Fruit fly (Drosophila melanogaster): ENCODE data around the gene Sec13.
A peak's percentile ranks its signal among the peaks of the same experiment; 100 is the strongest.

Gene Sec13

DNA sequence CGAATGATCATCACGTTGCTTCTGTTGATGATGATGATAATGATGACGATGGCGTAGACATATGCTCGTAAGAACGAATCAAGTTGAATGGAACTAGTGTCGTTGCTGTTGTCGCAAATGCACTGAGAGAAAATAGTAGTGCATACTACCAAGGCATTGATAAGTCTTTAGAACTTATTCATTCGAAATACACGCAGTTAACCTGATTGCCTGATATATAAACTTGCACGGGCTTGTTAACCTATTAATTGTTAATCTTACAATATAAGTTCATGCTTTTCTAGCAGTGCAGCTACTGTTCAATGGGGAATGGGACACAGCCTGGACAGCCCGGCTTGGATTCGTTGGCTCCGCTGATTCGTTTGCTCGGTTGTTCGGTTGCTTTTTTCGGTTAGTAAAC is 29.8 kb upstream of the Sec13 start (continued):
- no peak for TF ChIP-seq brk (GFP tag; optimal IDR thresholded peaks at IDR 0.05)
- TF ChIP-seq usp (GFP tag; optimal IDR thresholded peaks at IDR 0.05) = no peak
- TF ChIP-seq foxo (GFP tag; optimal IDR thresholded peaks at IDR 0.05) = peak in 1 of 2 experiments; percentile 63
- no peak for TF ChIP-seq CrebA (GFP tag; optimal IDR thresholded peaks at IDR 0.05; ENCODE audit: borderline replicate concordance)
- no peak for TF ChIP-seq Dif (GFP tag; optimal IDR thresholded peaks at IDR 0.05; ENCODE audit: partially characterized antibody)
- no peak for TF ChIP-seq Rel (GFP tag; optimal IDR thresholded peaks at IDR 0.05)
- no peak for TF ChIP-seq Rel (tag; optimal IDR thresholded peaks at IDR 0.05)
- no peak for TF ChIP-seq pan (optimal IDR thresholded peaks at IDR 0.05)
- no peak for TF ChIP-seq Dfd (GFP tag; optimal IDR thresholded peaks at IDR 0.05)
- no peak for TF ChIP-seq lola (GFP tag; optimal IDR thresholded peaks at IDR 0.05)
- no peak for TF ChIP-seq dsf (GFP tag; optimal IDR thresholded peaks at IDR 0.05; ENCODE audit: borderline replicate concordance)

DNA sequence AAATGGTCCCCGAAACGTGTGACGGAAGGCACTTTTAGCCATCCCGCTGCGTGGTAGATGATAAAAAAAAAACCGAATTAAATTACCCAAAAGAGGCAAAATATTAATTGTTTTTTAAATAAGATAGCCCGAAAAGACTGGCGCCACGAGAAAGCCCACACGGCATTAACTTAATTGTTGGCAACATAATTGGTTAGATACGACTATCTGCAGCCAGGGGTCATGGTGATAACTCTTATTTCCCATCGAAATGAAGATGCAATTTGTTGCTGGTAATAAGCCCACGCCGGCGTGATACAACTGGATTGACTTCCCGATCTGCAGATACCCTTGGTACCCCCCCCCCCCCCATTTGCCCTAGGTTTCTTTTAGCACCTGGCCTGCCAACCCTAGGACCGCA is 28.4 kb upstream of the Sec13 start:
- TF ChIP-seq dmrt93B (GFP tag; optimal IDR thresholded peaks at IDR 0.05) (no peak), Dfd (GFP tag; optimal IDR thresholded peaks at IDR 0.05) (peak; percentile 84)

DNA sequence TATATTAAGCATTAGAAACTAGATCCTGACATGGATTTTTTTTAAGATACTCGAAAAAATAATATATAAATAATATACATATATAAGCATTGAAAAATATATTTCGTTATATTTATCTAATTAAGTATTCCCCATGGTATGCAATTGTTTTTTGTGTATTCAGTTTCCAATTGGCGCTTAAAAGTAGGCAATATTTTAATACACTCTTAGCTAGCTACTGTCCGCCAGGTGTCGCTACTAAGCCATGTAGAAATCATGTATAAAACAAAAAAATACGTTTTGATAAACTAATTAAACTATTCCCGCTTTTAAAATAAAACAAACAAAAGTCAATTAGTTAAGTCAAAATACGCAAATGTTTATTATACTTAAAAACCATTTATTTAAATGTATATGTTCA is 24.8 kb upstream of the Sec13 start:
- TF ChIP-seq HLH106 (tag; optimal IDR thresholded peaks at IDR 0.05) = peak; percentile 9
- TF ChIP-seq Vsx2 (GFP tag; optimal IDR thresholded peaks at IDR 0.05; ENCODE audit: partially characterized antibody) = peak; percentile 79
- TF ChIP-seq sv (GFP tag; optimal IDR thresholded peaks at IDR 0.05) = no peak
- TF ChIP-seq N (GFP tag; optimal IDR thresholded peaks at IDR 0.05) = peak; percentile 29
- no peak for TF ChIP-seq foxo (GFP tag; optimal IDR thresholded peaks at IDR 0.05)
- no peak for TF ChIP-seq ey (GFP tag; optimal IDR thresholded peaks at IDR 0.05)
- no peak for TF ChIP-seq dl (GFP tag; optimal IDR thresholded peaks at IDR 0.05; ENCODE audit: insufficient read depth in 1 of 2, partially characterized antibody in 2 of 2)
- TF ChIP-seq dsf (GFP tag; optimal IDR thresholded peaks at IDR 0.05; ENCODE audit: borderline replicate concordance) = no peak
- peak; percentile 85 for TF ChIP-seq Myc (optimal IDR thresholded peaks at IDR 0.05)
- no peak for TF ChIP-seq usp (GFP tag; optimal IDR thresholded peaks at IDR 0.05)
- no peak for TF ChIP-seq Rel (GFP tag; optimal IDR thresholded peaks at IDR 0.05)
- TF ChIP-seq Rel (tag; optimal IDR thresholded peaks at IDR 0.05) = no peak
- TF ChIP-seq jim (GFP tag; optimal IDR thresholded peaks at IDR 0.05) = no peak

DNA sequence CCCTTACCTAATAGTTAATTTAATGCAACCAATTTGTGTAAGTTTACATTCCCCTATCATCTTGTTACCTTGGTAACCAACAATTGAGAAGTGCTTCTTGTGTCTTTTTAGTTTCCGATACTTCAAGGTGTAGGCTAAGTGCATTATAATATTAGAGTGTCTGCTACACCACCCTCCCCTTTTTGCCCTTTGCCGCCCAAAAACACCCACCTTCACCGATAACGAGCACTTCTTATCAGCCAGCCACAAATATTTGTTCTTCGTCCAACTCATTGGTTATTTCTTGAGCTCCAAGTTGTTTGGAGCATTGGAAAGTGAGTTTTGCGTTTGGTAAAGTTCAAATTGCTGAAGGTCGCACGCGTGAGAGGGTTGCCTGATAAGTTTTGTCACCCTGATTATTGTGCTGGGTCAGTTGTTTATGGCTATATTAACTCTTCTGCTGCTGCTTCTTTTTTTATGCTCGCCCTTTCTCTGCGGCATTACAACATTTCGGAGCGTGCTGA is 24.2 kb upstream of the Sec13 start:
- no peak for TF ChIP-seq OdsH (GFP tag; optimal IDR thresholded peaks at IDR 0.05)
- TF ChIP-seq ey (GFP tag; optimal IDR thresholded peaks at IDR 0.05) = peak; percentile 35
- no peak for TF ChIP-seq tai (GFP tag; optimal IDR thresholded peaks at IDR 0.05)
- TF ChIP-seq dsf (GFP tag; optimal IDR thresholded peaks at IDR 0.05; ENCODE audit: borderline replicate concordance) = no peak
- no peak for TF ChIP-seq Abd-B (GFP tag; optimal IDR thresholded peaks at IDR 0.05)
- peak; percentile 23 for TF ChIP-seq rgr (GFP tag; optimal IDR thresholded peaks at IDR 0.05)
- no peak for TF ChIP-seq Mio (GFP tag; optimal IDR thresholded peaks at IDR 0.05)
- no peak for TF ChIP-seq N (GFP tag; optimal IDR thresholded peaks at IDR 0.05)
- TF ChIP-seq h (GFP tag; optimal IDR thresholded peaks at IDR 0.05) = peak; percentile 34
- peak; percentile 2 for TF ChIP-seq br (GFP tag; optimal IDR thresholded peaks at IDR 0.05)
- no peak for TF ChIP-seq jim (GFP tag; optimal IDR thresholded peaks at IDR 0.05)
- TF ChIP-seq CG9705 (GFP tag; optimal IDR thresholded peaks at IDR 0.05) = no peak
- no peak for TF ChIP-seq CrebA (GFP tag; optimal IDR thresholded peaks at IDR 0.05; ENCODE audit: borderline replicate concordance)
- TF ChIP-seq HLH106 (tag; optimal IDR thresholded peaks at IDR 0.05) = no peak

DNA sequence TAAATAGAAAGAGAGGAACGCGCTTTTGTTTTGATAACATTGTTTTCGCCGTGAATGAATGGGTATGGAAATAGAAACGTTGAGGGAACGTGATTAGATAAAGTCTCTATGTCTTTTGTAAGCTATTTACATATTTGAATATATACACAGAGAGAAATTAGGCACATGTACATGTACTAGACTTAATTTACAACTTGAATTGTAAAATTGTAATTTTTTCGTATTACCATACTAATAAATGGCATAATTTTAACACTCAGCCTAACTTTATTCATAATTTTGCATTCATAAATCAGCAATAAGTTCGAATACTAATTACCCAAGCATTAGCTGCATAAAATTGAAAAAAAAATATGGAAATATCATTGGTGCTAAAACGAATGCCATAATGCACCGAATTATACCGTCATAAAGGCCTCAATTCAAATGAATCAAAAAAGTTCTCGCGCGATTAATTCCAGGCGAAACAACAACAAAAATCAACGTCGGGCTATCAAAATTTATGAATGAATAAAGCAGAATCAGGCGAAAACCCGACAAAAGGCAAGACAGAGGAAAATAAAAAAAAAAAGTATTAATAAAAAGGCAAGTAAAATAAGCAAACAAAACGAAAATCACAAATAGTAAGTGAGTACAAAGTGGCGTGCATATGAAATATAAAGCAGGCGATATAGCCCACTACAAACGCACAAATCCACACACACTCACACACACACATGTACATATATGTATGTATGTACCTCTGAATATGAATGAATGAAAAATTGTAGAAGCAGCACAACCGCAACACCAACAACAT is 23.3 kb upstream of the Sec13 start:
- TF ChIP-seq psq (GFP tag; optimal IDR thresholded peaks at IDR 0.05) = no peak
- no peak for TF ChIP-seq brk (GFP tag; optimal IDR thresholded peaks at IDR 0.05)
- peak in 1 of 2 experiments; percentile 12 for TF ChIP-seq foxo (GFP tag; optimal IDR thresholded peaks at IDR 0.05)
- TF ChIP-seq CrebA (GFP tag; optimal IDR thresholded peaks at IDR 0.05; ENCODE audit: borderline replicate concordance) = peak; percentile 39
- TF ChIP-seq Dfd (GFP tag; optimal IDR thresholded peaks at IDR 0.05) = no peak
- no peak for TF ChIP-seq lola (GFP tag; optimal IDR thresholded peaks at IDR 0.05)
- no peak for TF ChIP-seq Hr83 (GFP tag; optimal IDR thresholded peaks at IDR 0.05; ENCODE audit: poor library complexity, severe bottlenecking)
- no peak for TF ChIP-seq Rel (GFP tag; optimal IDR thresholded peaks at IDR 0.05)
- TF ChIP-seq Rel (tag; optimal IDR thresholded peaks at IDR 0.05) = peak; percentile 15
- no peak for TF ChIP-seq fru (GFP tag; optimal IDR thresholded peaks at IDR 0.05)
- TF ChIP-seq ey (GFP tag; optimal IDR thresholded peaks at IDR 0.05) = peak; percentile 54
- TF ChIP-seq N (GFP tag; optimal IDR thresholded peaks at IDR 0.05) = no peak
- TF ChIP-seq GATAd (GFP tag; optimal IDR thresholded peaks at IDR 0.05) = no peak
- no peak for TF ChIP-seq sage (GFP tag; optimal IDR thresholded peaks at IDR 0.05)
- TF ChIP-seq OdsH (GFP tag; optimal IDR thresholded peaks at IDR 0.05) = peak; percentile 42
- TF ChIP-seq dmrt93B (GFP tag; optimal IDR thresholded peaks at IDR 0.05) = peak; percentile 10
- peak; percentile 33 for TF ChIP-seq HLH106 (tag; optimal IDR thresholded peaks at IDR 0.05)
- peak; percentile 50 for TF ChIP-seq rgr (GFP tag; optimal IDR thresholded peaks at IDR 0.05)
- TF ChIP-seq h (GFP tag; optimal IDR thresholded peaks at IDR 0.05) = peak; percentile 55

Measured in whole organism, wandering third instar larva.